Worm (Caenorhabditis elegans) whole organism, L4 larva: ENCODE measurements around the gene prx-10.

ENCODE experiments used
- D1046.2 ChIP-seq: fragments of 200-800 bp; sonication (Bioruptor generic); IDR thresholded peaks from 2 replicates; pipeline ENCODE4 v1.3.6; 2022; ENCODE audit warnings: missing genetic modification characterization, missing compliant biosample characterization
- F26F4.8 ChIP-seq: fragments of 200-800 bp; sonication (Bioruptor generic); conservative IDR thresholded peaks from 2 replicates; pipeline ENCODE4 v1.3.6; 2022; ENCODE audit warnings: missing genetic modification characterization, missing compliant biosample characterization
- T20F7.1 ChIP-seq: fragments of 200-800 bp; sonication (Bioruptor generic); optimal IDR thresholded peaks from 2 replicates; lab custom pipeline; 2018; ENCODE audit warnings: mild to moderate bottlenecking, missing genetic modification characterization, missing compliant biosample characterization
- T26A8.4 ChIP-seq: fragments of 200-800 bp; sonication (Bioruptor generic); IDR thresholded peaks from 2 replicates; pipeline ENCODE4 v1.3.6; 2022; ENCODE audit warnings: missing genetic modification characterization, missing compliant biosample characterization
- Y105C5A.15 ChIP-seq: fragments of 200-800 bp; sonication (Bioruptor generic); IDR thresholded peaks from 2 replicates; pipeline ENCODE4 v1.3.6; 2022; ENCODE audit warnings: missing genetic modification characterization, missing compliant biosample characterization
- Y48G9A.11 ChIP-seq: fragments of 200-800 bp; sonication (Bioruptor generic); IDR thresholded peaks from 2 replicates; pipeline ENCODE4 v1.3.6; 2022; ENCODE audit warnings: missing genetic modification reagents, missing genetic modification characterization, missing compliant biosample characterization
- ZK337.2 ChIP-seq: fragments of 200-800 bp; sonication (Bioruptor generic); IDR thresholded peaks from 2 replicates; pipeline ENCODE4 v1.3.6; 2022; ENCODE audit warnings: missing genetic modification reagents, missing genetic modification characterization, missing compliant biosample characterization
- ZK546.5 ChIP-seq, 2 experiments: sonication (generic microtip); optimal IDR thresholded peaks; 2 replicates each; lab custom pipeline; 2017; ENCODE audit warnings: missing biosample characterization in 2 of 2, missing genetic modification characterization in 2 of 2
- aha-1 ChIP-seq: fragments of 150-350 bp; peaks from one replicate; lab custom pipeline; 2014; ENCODE audit warnings: missing biosample characterization, missing genetic modification characterization
- ceh-44 ChIP-seq: fragments of 200-800 bp; sonication (Bioruptor generic); IDR thresholded peaks from 2 replicates; pipeline ENCODE4 v1.3.6; 2022; ENCODE audit warnings: missing genetic modification reagents, missing genetic modification characterization, missing compliant biosample characterization
- ces-1 ChIP-seq: fragments of 150-350 bp; sonication (generic microtip); optimal IDR thresholded peaks from 4 replicates; lab custom pipeline; 2014; ENCODE audit warnings: missing biosample characterization, missing genetic modification reagents, missing genetic modification characterization
- daf-12 ChIP-seq: fragments of 150-350 bp; optimal IDR thresholded peaks from 2 replicates; lab custom pipeline; 2014; ENCODE audit warnings: missing biosample characterization, missing genetic modification reagents, missing genetic modification characterization
- daf-16 ChIP-seq, 3 experiments: sonication (generic microtip); optimal IDR thresholded peaks; 2 replicates each; lab custom pipeline; 2016 to 2017; ENCODE audit warnings: missing genetic modification characterization in 3 of 3, missing genetic modification reagents in 3 of 3, mild to moderate bottlenecking in 2 of 3, missing compliant biosample characterization in 2 of 3, missing biosample characterization in 1 of 3, moderate library complexity in 1 of 3
- daf-19 ChIP-seq: fragments of 200-800 bp; sonication (Bioruptor generic); conservative IDR thresholded peaks from 2 replicates; pipeline ENCODE4 v1.3.6; 2022; ENCODE audit warnings: missing genetic modification characterization, missing compliant biosample characterization
- dpl-1 ChIP-seq: fragments of 150-350 bp; optimal IDR thresholded peaks from 2 replicates; lab custom pipeline; 2014; ENCODE audit warnings: missing biosample characterization, missing genetic modification reagents, missing genetic modification characterization
- egl-27 ChIP-seq: sonication (generic microtip); optimal IDR thresholded peaks from 3 replicates; lab custom pipeline; 2017; ENCODE audit warnings: missing biosample characterization, missing genetic modification reagents, missing genetic modification characterization
- hif-1 ChIP-seq, 2 experiments: sonication (generic microtip); optimal IDR thresholded peaks; 2 replicates each; lab custom pipeline; 2016 to 2017; ENCODE audit warnings: missing compliant biosample characterization in 2 of 2, missing genetic modification characterization in 2 of 2, missing genetic modification reagents in 2 of 2, missing genotype in 2 of 2, mild to moderate bottlenecking in 1 of 2
- hlh-11 ChIP-seq: fragments of 200-800 bp; sonication (Bioruptor generic); optimal IDR thresholded peaks from 2 replicates; lab custom pipeline; 2018; ENCODE audit warnings: mild to moderate bottlenecking, missing genetic modification characterization, missing compliant biosample characterization
- hlh-30 ChIP-seq: sonication (generic microtip); optimal IDR thresholded peaks from 2 replicates; lab custom pipeline; 2017; ENCODE audit warnings: antibody characterized with exemption, mild to moderate bottlenecking, missing genetic modification characterization, missing compliant biosample characterization; ENCODE audit not compliant: insufficient read depth
- hmg-1.1 ChIP-seq: fragments of 200-800 bp; sonication (Bioruptor generic); IDR thresholded peaks from 2 replicates; pipeline ENCODE4 v1.3.6; 2022; ENCODE audit warnings: missing genetic modification reagents, missing genetic modification characterization, missing compliant biosample characterization
- lim-7 ChIP-seq: fragments of 200-800 bp; sonication (Bioruptor generic); IDR thresholded peaks from 2 replicates; pipeline ENCODE4 v1.3.6; 2022; ENCODE audit warnings: missing genetic modification characterization, missing compliant biosample characterization
- lin-1 ChIP-seq: fragments of 200-800 bp; sonication (Bioruptor generic); IDR thresholded peaks from 2 replicates; pipeline ENCODE4 v1.3.6; 2022; ENCODE audit warnings: missing genetic modification reagents, missing genetic modification characterization, missing compliant biosample characterization
- lin-29 ChIP-seq: fragments of 200-800 bp; sonication (Bioruptor generic); IDR thresholded peaks from 2 replicates; pipeline ENCODE4 v1.3.6; 2022; ENCODE audit warnings: missing genetic modification reagents, missing genetic modification characterization, missing compliant biosample characterization
- madf-9 ChIP-seq: fragments of 200-800 bp; sonication (Bioruptor generic); conservative IDR thresholded peaks from 2 replicates; pipeline ENCODE4 v1.3.6; 2022; ENCODE audit warnings: missing genetic modification reagents, missing genetic modification characterization, missing compliant biosample characterization
- mep-1 ChIP-seq: fragments of 150-350 bp; sonication (generic microtip); optimal IDR thresholded peaks from 3 replicates; lab custom pipeline; 2014; ENCODE audit warnings: missing biosample characterization, missing genetic modification characterization
- mxl-3 ChIP-seq: fragments of 200-800 bp; sonication (Bioruptor generic); optimal IDR thresholded peaks from 2 replicates; lab custom pipeline; 2018; ENCODE audit warnings: mild to moderate bottlenecking, missing genetic modification characterization, missing compliant biosample characterization
- nhr-10 ChIP-seq: fragments of 150-350 bp; optimal IDR thresholded peaks from 2 replicates; lab custom pipeline; 2014; ENCODE audit warnings: missing biosample characterization, missing genetic modification characterization
- nhr-102 ChIP-seq: sonication (generic microtip); optimal IDR thresholded peaks from 2 replicates; lab custom pipeline; 2016; ENCODE audit warnings: mild to moderate bottlenecking, missing genetic modification characterization, moderate library complexity, missing compliant biosample characterization
- nhr-11 ChIP-seq: fragments of 150-350 bp; optimal IDR thresholded peaks from 2 replicates; lab custom pipeline; 2014; ENCODE audit warnings: missing biosample characterization, missing genetic modification characterization
- nhr-25 ChIP-seq: sonication (generic microtip); optimal IDR thresholded peaks from 2 replicates; lab custom pipeline; 2017; ENCODE audit warnings: missing genetic modification characterization, mild to moderate bottlenecking, missing compliant biosample characterization, antibody characterized with exemption, moderate library complexity, borderline replicate concordance; ENCODE audit not compliant: insufficient read depth
- nhr-28 ChIP-seq: fragments of 150-350 bp; optimal IDR thresholded peaks from 2 replicates; lab custom pipeline; 2014; ENCODE audit warnings: missing biosample characterization, missing genetic modification characterization
- nhr-41 ChIP-seq: fragments of 200-800 bp; sonication (Bioruptor generic); IDR thresholded peaks from 2 replicates; pipeline ENCODE4 v1.3.6; 2022; ENCODE audit warnings: missing genetic modification reagents, missing genetic modification characterization, missing compliant biosample characterization
- nhr-48 ChIP-seq: sonication (generic microtip); optimal IDR thresholded peaks from 2 replicates; lab custom pipeline; 2016; ENCODE audit warnings: mild to moderate bottlenecking, missing genetic modification characterization, missing compliant biosample characterization
- nhr-77 ChIP-seq: fragments of 150-350 bp; optimal IDR thresholded peaks from 2 replicates; lab custom pipeline; 2014; ENCODE audit warnings: missing biosample characterization, missing genetic modification characterization
- pha-4 ChIP-seq, 2 experiments: fragments of 150-350 bp in 1 of 2; fragments of 200-800 bp in 1 of 2; sonication (Bioruptor generic) in 1 of 2; IDR thresholded peaks in 1 of 2; optimal IDR thresholded peaks in 1 of 2; 2 replicates each; pipeline versions ENCODE4 v1.3.6 to Lab custom; 2014 to 2022; ENCODE audit warnings: missing genetic modification characterization in 2 of 2, missing genetic modification reagents in 2 of 2, missing biosample characterization in 1 of 2, missing compliant biosample characterization in 1 of 2
- pqm-1 ChIP-seq: sonication (generic microtip); optimal IDR thresholded peaks from 2 replicates; lab custom pipeline; 2017; ENCODE audit warnings: missing biosample characterization, missing genetic modification characterization
- rbr-2 ChIP-seq: sonication (generic microtip); optimal IDR thresholded peaks from 2 replicates; lab custom pipeline; 2016; ENCODE audit warnings: missing genotype, missing genetic modification characterization, missing compliant biosample characterization
- sdz-12 ChIP-seq: fragments of 200-800 bp; sonication (Bioruptor generic); optimal IDR thresholded peaks from 2 replicates; lab custom pipeline; 2018; ENCODE audit warnings: mild to moderate bottlenecking, missing genetic modification characterization, missing compliant biosample characterization
- set-16 ChIP-seq: fragments of 200-800 bp; sonication (Bioruptor generic); IDR thresholded peaks from 2 replicates; pipeline ENCODE4 v1.3.6; 2022; ENCODE audit warnings: missing genetic modification reagents, missing genetic modification characterization, missing compliant biosample characterization
- skn-1 ChIP-seq: fragments of 150-350 bp; optimal IDR thresholded peaks from 2 replicates; lab custom pipeline; 2014; ENCODE audit warnings: missing biosample characterization, missing genetic modification characterization
- snpc-1.2 ChIP-seq: fragments of 200-800 bp; sonication (Bioruptor generic); IDR thresholded peaks from 2 replicates; pipeline ENCODE4 v1.3.6; 2022; ENCODE audit warnings: missing genetic modification reagents, missing genetic modification characterization, missing compliant biosample characterization
- spr-1 ChIP-seq: sonication (generic microtip); optimal IDR thresholded peaks from 2 replicates; lab custom pipeline; 2016; ENCODE audit warnings: mild to moderate bottlenecking, missing genetic modification characterization, missing compliant biosample characterization
- spr-3 ChIP-seq: fragments of 200-800 bp; sonication (Bioruptor generic); optimal IDR thresholded peaks from 2 replicates; lab custom pipeline; 2018; ENCODE audit warnings: mild to moderate bottlenecking, missing genetic modification characterization, missing compliant biosample characterization
- unc-130 ChIP-seq: sonication (generic microtip); optimal IDR thresholded peaks from 2 replicates; lab custom pipeline; 2016; ENCODE audit warnings: missing genetic modification reagents, missing genetic modification characterization, missing compliant biosample characterization
- vab-7 ChIP-seq: fragments of 200-800 bp; sonication (Bioruptor generic); IDR thresholded peaks from 2 replicates; pipeline ENCODE4 v1.3.6; 2022; ENCODE audit warnings: missing genetic modification reagents, missing genetic modification characterization, missing compliant biosample characterization
- zip-11 ChIP-seq: fragments of 200-800 bp; sonication (Bioruptor generic); IDR thresholded peaks from 2 replicates; pipeline ENCODE4 v1.3.6; 2022; ENCODE audit warnings: missing genetic modification characterization, missing compliant biosample characterization
- ztf-11 ChIP-seq: fragments of 150-350 bp; optimal IDR thresholded peaks from 2 replicates; lab custom pipeline; 2014; ENCODE audit warnings: missing biosample characterization, missing genetic modification characterization
- ztf-7 ChIP-seq: fragments of 150-350 bp; optimal IDR thresholded peaks from 2 replicates; lab custom pipeline; 2014; ENCODE audit warnings: missing biosample characterization, missing genetic modification characterization

prx-10 gene

DNA sequence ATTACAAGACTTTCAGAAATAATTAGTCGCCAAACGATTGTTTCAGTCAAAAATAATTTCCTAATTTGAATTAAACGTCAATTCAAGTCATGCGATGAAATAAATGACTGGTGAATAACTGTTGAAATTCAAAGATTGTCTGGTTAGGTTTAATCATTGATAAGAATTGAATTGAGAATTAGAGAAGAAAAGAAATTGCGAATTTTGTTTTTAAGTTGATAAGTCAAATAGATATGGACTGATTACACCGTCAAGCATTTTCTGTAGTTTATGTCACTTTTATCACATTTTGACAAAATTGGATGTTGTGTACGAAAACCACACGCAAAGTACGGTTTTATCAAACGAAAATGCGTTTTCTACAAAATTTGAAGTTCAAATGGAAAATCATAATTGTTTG is 34.9 kb upstream of the prx-10 start (continued):
- TF ChIP-seq T26A8.4 (GFP tag; lab: Robert Waterston, UW) (0 out of 2 replicates have a peak, but pooled peaks have one; percentile 23), hlh-30 (tag; lab: Kevin White, UChicago) (peak; percentile 62), Y48G9A.11 (GFP tag; lab: Robert Waterston, UW) (no peak), T20F7.1 (GFP tag; lab: Kevin White, UChicago) (peak; percentile 58), set-16 (GFP tag; lab: Robert Waterston, UW) (no peak), daf-12 (tag; lab: Kevin White, UChicago) (no peak), spr-3 (GFP tag; lab: Kevin White, UChicago) (no peak), zip-11 (GFP tag; lab: Robert Waterston, UW) (no peak), D1046.2 (GFP tag; lab: Robert Waterston, UW) (no peak), nhr-28 (peak; percentile 99), egl-27 (tag; lab: Kevin White, UChicago) (no peak)
- TF ChIP-seq, all 104 proteins: peak for 24

DNA sequence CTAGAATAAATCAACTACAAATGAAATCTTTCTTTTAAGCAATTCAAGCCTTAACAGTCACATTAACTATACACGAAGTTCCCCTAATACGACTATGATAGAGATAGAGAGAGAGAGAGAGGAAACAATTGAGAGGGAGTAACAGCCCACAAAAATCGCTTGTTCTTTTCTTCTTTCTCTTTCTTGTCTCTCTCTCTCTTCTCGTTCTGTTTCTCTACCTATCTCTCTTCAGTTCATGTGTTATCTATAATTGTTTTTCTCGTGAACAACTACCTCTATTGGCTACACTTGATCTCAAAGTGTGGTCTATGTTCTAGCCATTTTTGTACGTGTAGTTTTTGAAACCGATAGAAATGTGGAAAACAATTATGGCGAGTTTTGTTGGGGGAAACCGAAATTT is 33.6 kb upstream of the prx-10 start:
- TF ChIP-seq spr-1 (tag; lab: Kevin White, UChicago) (no peak), nhr-41 (no peak), hlh-11 (tag; lab: Kevin White, UChicago) (peak; percentile 83), dpl-1 (peak; percentile 13), ztf-7 (tag; lab: Kevin White, UChicago) (peak; percentile 25), Y105C5A.15 (GFP tag; lab: Robert Waterston, UW) (no peak), lin-29 (GFP tag; lab: Robert Waterston, UW) (no peak), daf-16 (GFP tag; optimal IDR thresholded peaks at IDR 0.05; lab: Kevin White, UChicago) (no peak), daf-16 (tag; optimal IDR thresholded peaks at IDR 0.05; lab: Kevin White, UChicago) (peak; percentile 85), hif-1 (tag; optimal IDR thresholded peaks at IDR 0.05; lab: Kevin White, UChicago) (peak in 1 of 2 experiments; percentile 78), aha-1 (tag; lab: Kevin White, UChicago) (peak; percentile 64), nhr-10 (tag; lab: Kevin White, UChicago) (peak; percentile 47), ceh-44 (no peak), ZK337.2 (GFP tag; lab: Robert Waterston, UW) (no peak), ztf-11 (no peak), mxl-3 (GFP tag; lab: Kevin White, UChicago) (peak; percentile 10), lin-1 (no peak), pha-4 (GFP tag; IDR thresholded peaks at IDR 0.05; lab: Robert Waterston, UW) (0 out of 2 replicates have a peak, but pooled peaks have one; percentile 18), pha-4 (tag; optimal IDR thresholded peaks at IDR 0.05; lab: Kevin White, UChicago) (no peak), vab-7 (no peak), nhr-77 (peak; percentile 97), F26F4.8 (GFP tag; lab: Robert Waterston, UW) (no peak), lim-7 (GFP tag; lab: Robert Waterston, UW) (no peak), hmg-1.1 (GFP tag; lab: Robert Waterston, UW) (0 out of 2 replicates have a peak, but pooled peaks have one; percentile 38), skn-1 (tag; lab: Kevin White, UChicago) (no peak), madf-9 (GFP tag; lab: Robert Waterston, UW) (no peak), nhr-102 (peak; percentile 71), rbr-2 (tag; lab: Kevin White, UChicago) (peak; percentile 28), mep-1 (tag; lab: Kevin White, UChicago) (peak; percentile 79), ZK546.5 (tag; optimal IDR thresholded peaks at IDR 0.05; lab: Kevin White, UChicago) (no peak), unc-130 (GFP tag; lab: Kevin White, UChicago) (no peak), ces-1 (no peak), daf-19 (no peak), nhr-48 (tag; lab: Kevin White, UChicago) (peak; percentile 11), snpc-1.2 (no peak), nhr-25 (tag; lab: Kevin White, UChicago) (peak; percentile 59), hlh-30 (tag; lab: Kevin White, UChicago) (peak; percentile 80), T20F7.1 (GFP tag; lab: Kevin White, UChicago) (peak; percentile 46), nhr-11 (tag; lab: Kevin White, UChicago) (peak; percentile 85), sdz-12 (GFP tag; lab: Kevin White, UChicago) (no peak), pqm-1 (tag; lab: Kevin White, UChicago) (peak; percentile 54)
